Worm (Caenorhabditis elegans): ENCODE results near the gene F56D6.8.

ce11 chrIV:3869875-3870274 is 24.4 kb downstream of the F56D6.8 start:
- TF ChIP-seq nhr-237 (tag; optimal IDR thresholded peaks at IDR 0.05) (no peak), nhr-28 (tag; optimal IDR thresholded peaks at IDR 0.05) (no peak), snpc-4 (tag; optimal IDR thresholded peaks at IDR 0.05) (no peak), nhr-12 (tag; optimal IDR thresholded peaks at IDR 0.05) (no peak), lin-13 (tag; optimal IDR thresholded peaks at IDR 0.05) (no peak)

Data from whole organism, mixed stage, embryonic.